3 worm cellular contexts compared by ENCODE assay signal in genomic region chrIV:1068730-1069244, ce11.
TF ChIP-seq lines count a peak whose summit lies in the region.

No protein-coding gene starts in this region.

TF ChIP-seq in whole organism, L3 larva, 47 proteins besides CTCF, POLR2A, EP300 and RAD21:
- peak; percentile 17 for TF ChIP-seq pha-4 (tag; optimal IDR thresholded peaks at IDR 0.05; lab: Kevin White, UChicago)
- peak; percentile 35 for TF ChIP-seq lin-39 (tag; optimal IDR thresholded peaks at IDR 0.05; lab: Kevin White, UChicago)
- no peak for TF ChIP-seq aly-2 (tag; optimal IDR thresholded peaks at IDR 0.05; lab: Kevin White, UChicago)
- TF ChIP-seq snpc-4 (tag; optimal IDR thresholded peaks at IDR 0.05; lab: Kevin White, UChicago) = no peak
- TF ChIP-seq ztf-11 (tag; optimal IDR thresholded peaks at IDR 0.05; lab: Kevin White, UChicago) = no peak

TF ChIP-seq in whole organism, L4 larva, 104 proteins besides CTCF, POLR2A, EP300 and RAD21:
- no peak for TF ChIP-seq daf-16 (GFP tag; optimal IDR thresholded peaks at IDR 0.05; lab: Kevin White, UChicago)
- TF ChIP-seq daf-16 (tag; optimal IDR thresholded peaks at IDR 0.05; lab: Kevin White, UChicago) = peak; percentile 2
- peak; percentile 72 for TF ChIP-seq hlh-11 (tag; optimal IDR thresholded peaks at IDR 0.05; lab: Kevin White, UChicago)
- TF ChIP-seq lin-38 (GFP tag; IDR thresholded peaks at IDR 0.05; lab: Robert Waterston, UW) = no peak
- peak; percentile 33; the same call in 1 of the 2 replicates for TF ChIP-seq pha-4 (GFP tag; IDR thresholded peaks at IDR 0.05; lab: Robert Waterston, UW)
- no peak for TF ChIP-seq pha-4 (tag; optimal IDR thresholded peaks at IDR 0.05; lab: Kevin White, UChicago)
- TF ChIP-seq aha-1 (tag; lab: Kevin White, UChicago) = peak; percentile 65
- TF ChIP-seq set-16 (GFP tag; IDR thresholded peaks at IDR 0.05; lab: Robert Waterston, UW) = peak; percentile 92

TF ChIP-seq in whole organism, young adult, 124 proteins besides CTCF, POLR2A, EP300 and RAD21:
- TF ChIP-seq nhr-90 (tag; optimal IDR thresholded peaks at IDR 0.05; lab: Kevin White, UChicago) (no peak), zfh-2 (GFP tag; conservative IDR thresholded peaks at IDR 0.05; lab: Robert Waterston, UW) (peak; percentile 89), F37B4.10 (GFP tag; IDR thresholded peaks at IDR 0.05; lab: Robert Waterston, UW) (0 out of 2 replicates have a peak, but pooled peaks have one; percentile 15), egrh-3 (GFP tag; IDR thresholded peaks at IDR 0.05; lab: Robert Waterston, UW) (peak; percentile 80; the same call in 1 of the 2 replicates)
